Worm (Caenorhabditis elegans) whole organism, early embryonic: ENCODE measurements around the gene C40C9.4.

Source experiments
- B0310.2 ChIP-seq: sonication (generic microtip); optimal IDR thresholded peaks from 2 replicates; lab custom pipeline; 2016; ENCODE audit warnings: mild to moderate bottlenecking, missing genetic modification characterization, missing compliant biosample characterization
- F13C5.2 ChIP-seq: sonication (generic microtip); optimal IDR thresholded peaks from 2 replicates; lab custom pipeline; 2017; ENCODE audit warnings: mild to moderate bottlenecking, missing genetic modification characterization, inconsistent platforms, missing compliant biosample characterization
- aly-1 ChIP-seq: sonication (generic microtip); optimal IDR thresholded peaks from 2 replicates; lab custom pipeline; 2016; ENCODE audit warnings: missing genetic modification characterization, missing compliant biosample characterization
- ama-1 ChIP-seq: fragments of 150-350 bp; optimal IDR thresholded peaks from 2 replicates; lab custom pipeline; 2014
- ceh-13 ChIP-seq: fragments of 200-800 bp; sonication (Bioruptor generic); optimal IDR thresholded peaks from 2 replicates; lab custom pipeline; 2018; ENCODE audit warnings: mild to moderate bottlenecking, missing genetic modification characterization, missing compliant biosample characterization
- ceh-36 ChIP-seq: sonication (generic microtip); optimal IDR thresholded peaks from 2 replicates; lab custom pipeline; 2016; ENCODE audit warnings: missing genetic modification characterization, inconsistent platforms, missing compliant biosample characterization
- ets-7 ChIP-seq: sonication (generic microtip); optimal IDR thresholded peaks from 2 replicates; lab custom pipeline; 2016; ENCODE audit warnings: missing genotype, missing genetic modification characterization, missing compliant biosample characterization
- flt-1 ChIP-seq: fragments of 200-800 bp; sonication (Bioruptor generic); IDR thresholded peaks from 2 replicates; pipeline ENCODE4 v1.3.6; 2022; ENCODE audit warnings: missing genetic modification characterization, missing compliant biosample characterization
- hmbx-1 ChIP-seq: sonication (generic microtip); optimal IDR thresholded peaks from 2 replicates; lab custom pipeline; 2016; ENCODE audit warnings: mild to moderate bottlenecking, missing genetic modification characterization, missing compliant biosample characterization
- hmg-4 ChIP-seq: fragments of 200-800 bp; sonication (Bioruptor generic); optimal IDR thresholded peaks from 2 replicates; lab custom pipeline; 2018; ENCODE audit warnings: mild to moderate bottlenecking, missing genetic modification characterization, missing compliant biosample characterization
- hnd-1 ChIP-seq: sonication (generic microtip); optimal IDR thresholded peaks from 2 replicates; lab custom pipeline; 2016; ENCODE audit warnings: missing genetic modification characterization, missing compliant biosample characterization
- pes-1 ChIP-seq: fragments of 200-800 bp; sonication (Bioruptor generic); IDR thresholded peaks from 2 replicates; pipeline ENCODE4 v1.3.6; 2022; ENCODE audit warnings: missing genetic modification reagents, missing genetic modification characterization, missing compliant biosample characterization
- scrt-1 ChIP-seq: fragments of 200-800 bp; sonication (Bioruptor generic); IDR thresholded peaks from 2 replicates; pipeline ENCODE4 v1.3.6; 2022; ENCODE audit warnings: missing genetic modification characterization, missing compliant biosample characterization
- sea-1 ChIP-seq: fragments of 200-800 bp; sonication (Bioruptor generic); conservative IDR thresholded peaks from 2 replicates; pipeline ENCODE4 v1.3.6; 2022; ENCODE audit warnings: missing genetic modification characterization, missing compliant biosample characterization
- tbx-11 ChIP-seq: fragments of 200-800 bp; sonication (Bioruptor generic); IDR thresholded peaks from 2 replicates; pipeline ENCODE4 v1.3.6; 2022; ENCODE audit warnings: missing genetic modification characterization, missing compliant biosample characterization
- tbx-37 ChIP-seq: fragments of 200-800 bp; sonication (Bioruptor generic); conservative IDR thresholded peaks from 2 replicates; pipeline ENCODE4 v1.3.6; 2022; ENCODE audit warnings: missing genetic modification reagents, missing genetic modification characterization, missing compliant biosample characterization
- tra-4 ChIP-seq: sonication (generic microtip); optimal IDR thresholded peaks from 2 replicates; lab custom pipeline; 2017; ENCODE audit warnings: missing genetic modification characterization, missing compliant biosample characterization

Gene C40C9.4

ce11 chrX:13697520-13697919, 46.6 kb downstream of the C40C9.4 start:
- TF ChIP-seq pes-1 (peak; percentile 58), ceh-13 (no peak)

ce11 chrX:13700642-13701233, 49.8 kb downstream of the C40C9.4 start:
- TF ChIP-seq flt-1 (GFP tag; lab: Robert Waterston, UW), result peak; percentile 68
- no peak for TF ChIP-seq hnd-1 (tag; lab: Kevin White, UChicago)
- TF ChIP-seq ceh-36, result no peak
- TF ChIP-seq tbx-37, result peak; percentile 33; the same call in 1 of the 2 replicates
- no peak for TF ChIP-seq B0310.2
- TF ChIP-seq sea-1 (GFP tag; lab: Robert Waterston, UW), result 0 out of 2 replicates have a peak, but pooled peaks have one; percentile 50
- TF ChIP-seq pes-1, result peak; percentile 57
- 0 out of 2 replicates have a peak, but pooled peaks have one; percentile 27 for TF ChIP-seq tbx-11 (GFP tag; lab: Robert Waterston, UW)
- peak; percentile 58 for TF ChIP-seq aly-1
- TF ChIP-seq ceh-13, result no peak
- peak; percentile 14 for TF ChIP-seq ets-7 (tag; lab: Kevin White, UChicago)
- peak; percentile 66; the same call in 1 of the 2 replicates for TF ChIP-seq scrt-1 (GFP tag; lab: Robert Waterston, UW)
- peak; percentile 99 for TF ChIP-seq F13C5.2 (tag; lab: Kevin White, UChicago)
- no peak for TF ChIP-seq tra-4 (tag; lab: Kevin White, UChicago)
- no peak for TF ChIP-seq ama-1 (lab: Kevin White, UChicago)
- TF ChIP-seq hmg-4 (GFP tag; lab: Kevin White, UChicago), result peak; percentile 86
- no peak for TF ChIP-seq hmbx-1 (tag; lab: Kevin White, UChicago)
